Worm (Caenorhabditis elegans) whole organism, L1 larva: ENCODE results near the gene Y51H4A.1.
A peak's percentile ranks its signal among the peaks of the same experiment; 100 is the strongest.

Source experiments
- C34B4.2 ChIP-seq: sonication (generic microtip); optimal IDR thresholded peaks from 2 replicates; lab custom pipeline; 2017; ENCODE audit warnings: mild to moderate bottlenecking, missing genetic modification characterization, missing compliant biosample characterization
- F16B12.6 ChIP-seq: fragments of 150-350 bp; optimal IDR thresholded peaks from 2 replicates; lab custom pipeline; 2014; ENCODE audit warnings: missing biosample characterization, missing genetic modification characterization
- alr-1 ChIP-seq: fragments of 200-800 bp; sonication (Bioruptor generic); optimal IDR thresholded peaks from 2 replicates; lab custom pipeline; 2018; ENCODE audit warnings: borderline replicate concordance, mild to moderate bottlenecking, missing genetic modification characterization, missing compliant biosample characterization
- ama-1 ChIP-seq: fragments of 150-350 bp; optimal IDR thresholded peaks from 2 replicates; lab custom pipeline; 2014
- blmp-1 ChIP-seq: fragments of 150-350 bp; optimal IDR thresholded peaks from 2 replicates; lab custom pipeline; 2014; ENCODE audit warnings: missing biosample characterization, missing genetic modification characterization
- ceh-63 ChIP-seq: fragments of 200-800 bp; sonication (Bioruptor generic); optimal IDR thresholded peaks from 2 replicates; lab custom pipeline; 2018; ENCODE audit warnings: mild to moderate bottlenecking, missing genetic modification characterization, missing compliant biosample characterization
- ceh-8 ChIP-seq: fragments of 200-800 bp; sonication (Bioruptor generic); optimal IDR thresholded peaks from 2 replicates; lab custom pipeline; 2018; ENCODE audit warnings: mild to moderate bottlenecking, missing genetic modification characterization, moderate library complexity, missing compliant biosample characterization
- ceh-88 ChIP-seq: fragments of 200-800 bp; sonication (Bioruptor generic); IDR thresholded peaks from 2 replicates; pipeline ENCODE4 v1.3.6; 2022; ENCODE audit warnings: missing genetic modification characterization, missing compliant biosample characterization
- ceh-90 ChIP-seq: sonication (generic microtip); optimal IDR thresholded peaks from 2 replicates; lab custom pipeline; 2016; ENCODE audit warnings: missing genetic modification characterization, missing compliant biosample characterization
- ces-1 ChIP-seq: fragments of 150-350 bp; optimal IDR thresholded peaks from 2 replicates; lab custom pipeline; 2014; ENCODE audit warnings: missing biosample characterization, missing genetic modification reagents, missing genetic modification characterization
- dpl-1 ChIP-seq, 3 experiments: fragments of 150-350 bp in 2 of 3; sonication (generic microtip) in 1 of 3; optimal IDR thresholded peaks; 2 replicates each; lab custom pipeline; 2014 to 2017; ENCODE audit warnings: missing biosample characterization in 3 of 3, missing genetic modification characterization in 3 of 3, missing genetic modification reagents in 3 of 3
- egl-13 ChIP-seq: sonication (generic microtip); optimal IDR thresholded peaks from 2 replicates; lab custom pipeline; 2016; ENCODE audit warnings: missing genotype, missing genetic modification reagents, missing genetic modification characterization, missing compliant biosample characterization
- egl-27 ChIP-seq, 2 experiments: fragments of 150-350 bp in 1 of 2; sonication (generic microtip); optimal IDR thresholded peaks; 3 replicates each; lab custom pipeline; 2017 to 2018; ENCODE audit warnings: missing biosample characterization in 2 of 2, missing genetic modification characterization in 2 of 2, missing genetic modification reagents in 2 of 2
- elt-3 ChIP-seq, 6 experiments: fragments of 150-350 bp in 1 of 6; sonication (generic microtip); optimal IDR thresholded peaks; 2 replicates each; lab custom pipeline; 2017 to 2018; ENCODE audit warnings: missing biosample characterization in 6 of 6, missing genetic modification characterization in 6 of 6, inconsistent platforms in 1 of 6
- ets-5 ChIP-seq: fragments of 200-800 bp; sonication (Bioruptor generic); IDR thresholded peaks from 2 replicates; pipeline ENCODE4 v1.3.6; 2022; ENCODE audit warnings: missing genetic modification characterization, missing compliant biosample characterization
- fkh-10 ChIP-seq: sonication (generic microtip); optimal IDR thresholded peaks from 2 replicates; lab custom pipeline; 2017; ENCODE audit warnings: missing biosample characterization, missing genetic modification reagents, missing genetic modification characterization
- fkh-4 ChIP-seq: sonication (generic microtip); optimal IDR thresholded peaks from 2 replicates; lab custom pipeline; 2016; ENCODE audit warnings: missing compliant biosample characterization, missing genetic modification characterization, borderline replicate concordance
- grh-1 ChIP-seq: fragments of 200-800 bp; sonication (Bioruptor generic); IDR thresholded peaks from 2 replicates; pipeline ENCODE4 v1.3.6; 2022; ENCODE audit warnings: missing genetic modification reagents, missing genetic modification characterization, missing compliant biosample characterization
- hpl-2 ChIP-seq: fragments of 150-350 bp; optimal IDR thresholded peaks from 2 replicates; lab custom pipeline; 2014; ENCODE audit warnings: missing biosample characterization, missing genetic modification reagents, missing genetic modification characterization
- irx-1 ChIP-seq: sonication (generic microtip); optimal IDR thresholded peaks from 2 replicates; lab custom pipeline; 2016; ENCODE audit warnings: missing genetic modification characterization, missing compliant biosample characterization
- isw-1 ChIP-seq: fragments of 200-800 bp; sonication (Bioruptor generic); IDR thresholded peaks from 2 replicates; pipeline ENCODE4 v1.3.6; 2022; ENCODE audit warnings: missing genetic modification characterization, missing compliant biosample characterization
- lin-15B ChIP-seq: fragments of 150-350 bp; sonication (generic microtip); optimal IDR thresholded peaks from 3 replicates; lab custom pipeline; 2014; ENCODE audit warnings: missing biosample characterization, missing genetic modification characterization
- lin-35 ChIP-seq, 2 experiments: fragments of 150-350 bp; optimal IDR thresholded peaks; 2 replicates each; lab custom pipeline; 2014; ENCODE audit warnings: missing biosample characterization in 2 of 2, missing genetic modification characterization in 2 of 2, missing genetic modification reagents in 2 of 2
- lin-39 ChIP-seq: fragments of 150-350 bp; optimal IDR thresholded peaks from 2 replicates; lab custom pipeline; 2014; ENCODE audit warnings: missing biosample characterization, missing genetic modification reagents, missing genetic modification characterization
- lir-3 ChIP-seq: sonication (generic microtip); optimal IDR thresholded peaks from 2 replicates; lab custom pipeline; 2016; ENCODE audit warnings: mild to moderate bottlenecking, missing genetic modification characterization, moderate library complexity, missing compliant biosample characterization; ENCODE audit not compliant: poor library complexity
- mdl-1 ChIP-seq, 2 experiments: fragments of 150-350 bp; optimal IDR thresholded peaks; 2 replicates each; lab custom pipeline; 2014 to 2017; ENCODE audit warnings: missing biosample characterization in 2 of 2, missing genetic modification characterization in 2 of 2, inconsistent platforms in 1 of 2
- nhr-12 ChIP-seq: sonication (generic microtip); optimal IDR thresholded peaks from 2 replicates; lab custom pipeline; 2017; ENCODE audit warnings: missing biosample characterization, missing genetic modification characterization
- nhr-20 ChIP-seq: sonication (generic microtip); optimal IDR thresholded peaks from 2 replicates; lab custom pipeline; 2016; ENCODE audit warnings: mild to moderate bottlenecking, missing genetic modification characterization, missing compliant biosample characterization
- nhr-237 ChIP-seq: fragments of 150-350 bp; optimal IDR thresholded peaks from 2 replicates; lab custom pipeline; 2014; ENCODE audit warnings: missing biosample characterization, missing genetic modification characterization
- nhr-28 ChIP-seq: fragments of 150-350 bp; optimal IDR thresholded peaks from 2 replicates; lab custom pipeline; 2014; ENCODE audit warnings: missing biosample characterization, missing genetic modification characterization
- nhr-47 ChIP-seq: sonication (generic microtip); optimal IDR thresholded peaks from 2 replicates; lab custom pipeline; 2016; ENCODE audit warnings: mild to moderate bottlenecking, missing genetic modification characterization, moderate library complexity, missing compliant biosample characterization
- nhr-71 ChIP-seq: sonication (generic microtip); optimal IDR thresholded peaks from 2 replicates; lab custom pipeline; 2016; ENCODE audit warnings: mild to moderate bottlenecking, missing genetic modification characterization, moderate library complexity, missing compliant biosample characterization
- nhr-84 ChIP-seq: sonication (generic microtip); optimal IDR thresholded peaks from 2 replicates; lab custom pipeline; 2017; ENCODE audit warnings: missing biosample characterization, missing genetic modification characterization
- nhr-85 ChIP-seq: sonication (generic microtip); peaks from one replicate; lab custom pipeline; 2016; ENCODE audit warnings: missing genetic modification characterization, inconsistent platforms, missing compliant biosample characterization
- nhr-90 ChIP-seq: sonication (generic microtip); optimal IDR thresholded peaks from 2 replicates; lab custom pipeline; 2016; ENCODE audit warnings: mild to moderate bottlenecking, missing genetic modification characterization, missing compliant biosample characterization; ENCODE audit not compliant: poor library complexity
- pax-3 ChIP-seq: fragments of 200-800 bp; sonication (Bioruptor generic); optimal IDR thresholded peaks from 2 replicates; lab custom pipeline; 2018; ENCODE audit warnings: mild to moderate bottlenecking, missing genetic modification characterization, moderate library complexity, missing compliant biosample characterization
- pqm-1 ChIP-seq: sonication (generic microtip); optimal IDR thresholded peaks from 3 replicates; lab custom pipeline; 2017; ENCODE audit warnings: missing biosample characterization, missing genetic modification characterization
- rnt-1 ChIP-seq: sonication (generic microtip); optimal IDR thresholded peaks from 2 replicates; lab custom pipeline; 2016; ENCODE audit warnings: mild to moderate bottlenecking, missing genetic modification characterization, moderate library complexity, missing compliant biosample characterization
- skn-1 ChIP-seq: fragments of 150-350 bp; optimal IDR thresholded peaks from 2 replicates; lab custom pipeline; 2014; ENCODE audit warnings: missing biosample characterization, missing genetic modification characterization
- snpc-4 ChIP-seq: fragments of 150-350 bp; optimal IDR thresholded peaks from 2 replicates; lab custom pipeline; 2014; ENCODE audit warnings: missing biosample characterization, missing genetic modification characterization
- snu-23 ChIP-seq: sonication (generic microtip); optimal IDR thresholded peaks from 2 replicates; lab custom pipeline; 2016; ENCODE audit warnings: missing genetic modification characterization, missing compliant biosample characterization
- sox-4 ChIP-seq: sonication (generic microtip); optimal IDR thresholded peaks from 2 replicates; lab custom pipeline; 2016; ENCODE audit warnings: missing genetic modification characterization, missing compliant biosample characterization
- sup-37 ChIP-seq: fragments of 200-800 bp; sonication (Bioruptor generic); optimal IDR thresholded peaks from 2 replicates; lab custom pipeline; 2018; ENCODE audit warnings: mild to moderate bottlenecking, missing genetic modification characterization, missing compliant biosample characterization
- swsn-7 ChIP-seq: sonication (generic microtip); optimal IDR thresholded peaks from 2 replicates; lab custom pipeline; 2016; ENCODE audit warnings: missing genetic modification characterization, missing compliant biosample characterization
- unc-130 ChIP-seq: fragments of 150-350 bp; optimal IDR thresholded peaks from 2 replicates; lab custom pipeline; 2017; ENCODE audit warnings: missing biosample characterization, missing genetic modification characterization, inconsistent platforms
- unc-30 ChIP-seq: sonication (generic microtip); optimal IDR thresholded peaks from 2 replicates; lab custom pipeline; 2017; ENCODE audit warnings: missing biosample characterization, missing genetic modification characterization
- unc-62 ChIP-seq: fragments of 150-350 bp; optimal IDR thresholded peaks from 2 replicates; lab custom pipeline; 2014; ENCODE audit warnings: missing biosample characterization, missing genetic modification reagents, missing genetic modification characterization
- unc-98 ChIP-seq: fragments of 200-800 bp; sonication (Bioruptor generic); IDR thresholded peaks from 2 replicates; pipeline ENCODE4 v1.3.6; 2022; ENCODE audit warnings: missing genetic modification characterization, missing compliant biosample characterization
- vab-15 ChIP-seq: sonication (generic microtip); optimal IDR thresholded peaks from 2 replicates; lab custom pipeline; 2017; ENCODE audit warnings: missing genotype, mild to moderate bottlenecking, missing genetic modification characterization, missing compliant biosample characterization
- xbp-1 ChIP-seq: sonication (generic microtip); optimal IDR thresholded peaks from 2 replicates; lab custom pipeline; 2016; ENCODE audit warnings: missing genetic modification characterization, missing compliant biosample characterization
- zip-4 ChIP-seq: fragments of 200-800 bp; sonication (Bioruptor generic); optimal IDR thresholded peaks from 2 replicates; lab custom pipeline; 2018; ENCODE audit warnings: mild to moderate bottlenecking, missing genetic modification characterization, moderate library complexity, missing compliant biosample characterization
- ztf-11 ChIP-seq, 2 experiments: sonication (generic microtip); optimal IDR thresholded peaks; 2 replicates each; lab custom pipeline; 2016 to 2017; ENCODE audit warnings: missing genetic modification characterization in 2 of 2, missing biosample characterization in 1 of 2, missing compliant biosample characterization in 1 of 2
- ztf-4 ChIP-seq: fragments of 150-350 bp; optimal IDR thresholded peaks from 2 replicates; lab custom pipeline; 2014; ENCODE audit warnings: missing biosample characterization, missing genetic modification characterization

Gene Y51H4A.1

ce11 chrIV:16492327-16492726 is 15.2 kb upstream of the Y51H4A.1 start (continued):
- TF ChIP-seq ztf-4 (tag; lab: Kevin White, UChicago) (peak; percentile 48), fkh-4 (tag; lab: Kevin White, UChicago) (peak; percentile 36), sup-37 (GFP tag; lab: Kevin White, UChicago) (no peak), ceh-63 (GFP tag; lab: Kevin White, UChicago) (no peak), isw-1 (GFP tag; lab: Robert Waterston, UW) (peak; percentile 61), zip-4 (GFP tag; lab: Kevin White, UChicago) (no peak), pqm-1 (tag; lab: Kevin White, UChicago) (no peak), nhr-237 (peak; percentile 37), blmp-1 (tag; lab: Kevin White, UChicago) (peak; percentile 80), alr-1 (tag; lab: Kevin White, UChicago) (no peak), ceh-8 (GFP tag; lab: Kevin White, UChicago) (peak; percentile 58), lin-35 (GFP tag; optimal IDR thresholded peaks at IDR 0.05; lab: Kevin White, UChicago) (peak; percentile 68 to 73), dpl-1 (GFP tag; optimal IDR thresholded peaks at IDR 0.05; lab: Kevin White, UChicago) (peak in 2 of 3 experiments; percentile 34 to 40), fkh-10 (GFP tag; lab: Kevin White, UChicago) (no peak), snpc-4 (tag; lab: Kevin White, UChicago) (peak; percentile 62), lin-39 (tag; lab: Kevin White, UChicago) (no peak), lir-3 (tag; lab: Kevin White, UChicago) (no peak), ces-1 (GFP tag; lab: Kevin White, UChicago) (no peak), skn-1 (tag; lab: Kevin White, UChicago) (peak; percentile 55), nhr-20 (tag; lab: Kevin White, UChicago) (peak; percentile 91), nhr-12 (tag; lab: Kevin White, UChicago) (no peak), unc-98 (no peak), vab-15 (tag; lab: Kevin White, UChicago) (no peak), ceh-88 (GFP tag; lab: Robert Waterston, UW) (peak; percentile 43; the same call in 1 of the 2 replicates), unc-130 (no peak), mdl-1 (tag; optimal IDR thresholded peaks at IDR 0.05; lab: Kevin White, UChicago) (peak in 1 of 2 experiments; percentile 75), hpl-2 (GFP tag; lab: Kevin White, UChicago) (no peak), rnt-1 (tag; lab: Kevin White, UChicago) (peak; percentile 91), ama-1 (no peak), ceh-90 (tag; lab: Kevin White, UChicago) (no peak), nhr-71 (tag; lab: Kevin White, UChicago) (peak; percentile 95), unc-30 (tag; lab: Kevin White, UChicago) (no peak), grh-1 (peak; percentile 43), lin-15B (no peak), nhr-28 (tag; lab: Kevin White, UChicago) (no peak), pax-3 (no peak), F16B12.6 (no peak), swsn-7 (tag; lab: Kevin White, UChicago) (peak; percentile 89), ztf-11 (tag; optimal IDR thresholded peaks at IDR 0.05; lab: Kevin White, UChicago) (peak in 1 of 2 experiments; percentile 71), sox-4 (peak; percentile 64), xbp-1 (tag; lab: Kevin White, UChicago) (peak; percentile 73), egl-13 (tag; lab: Kevin White, UChicago) (peak; percentile 75), nhr-47 (peak; percentile 87), elt-3 (tag; optimal IDR thresholded peaks at IDR 0.05; lab: Kevin White, UChicago) (no peak), irx-1 (tag; lab: Kevin White, UChicago) (peak; percentile 4), C34B4.2 (tag; lab: Kevin White, UChicago) (no peak), nhr-84 (tag; lab: Kevin White, UChicago) (no peak), ets-5 (GFP tag; lab: Robert Waterston, UW) (no peak), nhr-85 (tag; lab: Kevin White, UChicago) (peak; percentile 91), unc-62 (GFP tag; lab: Kevin White, UChicago) (no peak), egl-27 (tag; optimal IDR thresholded peaks at IDR 0.05; lab: Kevin White, UChicago) (peak in 1 of 2 experiments; percentile 14), snu-23 (GFP tag; lab: Kevin White, UChicago) (peak; percentile 91), nhr-90 (peak; percentile 85)
